Fruit fly (Drosophila melanogaster): ENCODE results near the gene kek3.
A peak's percentile ranks its signal among the peaks of the same experiment; 100 is the strongest.

Gene kek3

DNA sequence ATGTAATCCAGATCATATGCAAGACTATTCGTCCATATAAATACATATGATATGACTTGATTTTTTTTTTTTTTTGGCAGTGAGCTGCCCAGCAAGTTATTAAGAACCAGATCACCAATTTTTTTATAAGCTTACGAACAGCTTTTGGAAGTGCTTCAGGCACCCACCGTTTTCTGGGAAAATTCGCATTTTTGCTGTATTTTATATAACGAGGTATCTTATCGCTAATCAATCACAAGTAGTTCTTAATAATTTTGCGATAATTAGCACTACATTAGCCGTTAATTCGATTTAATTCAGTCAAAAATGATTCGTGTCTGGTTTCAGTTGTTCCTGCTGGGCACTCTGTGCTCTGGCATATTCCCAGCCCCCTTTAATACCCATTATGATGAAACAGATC, 75.9 kb downstream of the kek3 start, which contains the start of gene CG7631:
Gene CG7631, plus strand, starts transcription at position 301 of the 400 bp plus-strand sequence.
- TF ChIP-seq Sox102F (GFP tag; optimal IDR thresholded peaks at IDR 0.05) (no peak), Eip75B (GFP tag; optimal IDR thresholded peaks at IDR 0.05) (no peak), Met (GFP tag; optimal IDR thresholded peaks at IDR 0.05) (no peak), CG10669 (GFP tag; optimal IDR thresholded peaks at IDR 0.05) (no peak), CG16779 (tag; optimal IDR thresholded peaks at IDR 0.05) (no peak), Eip93F (GFP tag; optimal IDR thresholded peaks at IDR 0.05) (no peak), topi (GFP tag; optimal IDR thresholded peaks at IDR 0.05) (no peak), CG8632 (GFP tag; optimal IDR thresholded peaks at IDR 0.05) (no peak)

DNA sequence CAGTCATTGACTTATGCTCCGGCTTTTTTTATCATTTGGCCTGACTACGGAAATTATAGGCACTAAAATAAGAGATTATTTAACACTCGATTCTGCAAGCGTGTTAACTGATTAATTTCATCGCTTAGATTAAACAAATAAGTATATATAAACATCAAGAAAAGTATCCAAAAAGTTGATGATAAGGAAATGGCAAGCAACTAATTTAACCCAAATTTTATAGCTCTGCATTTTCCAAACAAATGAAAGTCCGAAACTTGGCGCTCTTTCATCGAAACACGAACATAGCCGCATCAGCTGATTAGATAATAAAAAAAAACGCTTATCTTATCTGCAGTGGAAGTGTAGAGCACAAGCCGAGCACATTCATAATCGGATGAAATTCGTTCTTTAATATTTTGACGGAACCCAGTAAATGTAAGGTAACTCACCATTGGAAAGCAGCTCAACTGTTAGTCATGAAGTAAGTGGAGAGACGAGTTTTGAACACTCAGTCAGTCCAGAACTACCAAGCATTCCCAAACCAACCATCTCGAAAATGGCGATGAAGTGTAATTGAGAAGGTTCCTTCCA, 77.2 kb downstream of the kek3 start, which contains the start of gene CG18480:
Gene CG18480, plus strand, starts transcription at position 407 of the 573 bp plus-strand sequence.
- TF ChIP-seq Hr4 (GFP tag; optimal IDR thresholded peaks at IDR 0.05) (no peak), CG31627 (GFP tag; optimal IDR thresholded peaks at IDR 0.05) (peak; percentile 53), Sox14 (GFP tag; optimal IDR thresholded peaks at IDR 0.05) (peak; percentile 12), CG6854 (GFP tag; optimal IDR thresholded peaks at IDR 0.05) (no peak), Eip78C (GFP tag) (peak; percentile 80), achi (GFP tag; optimal IDR thresholded peaks at IDR 0.05) (no peak), eg (GFP tag; IDR thresholded peaks at IDR 0.05) (0 out of 3 replicates have a peak, but pooled peaks have one; percentile 12), CG6792 (GFP tag; optimal IDR thresholded peaks at IDR 0.05) (peak; percentile 21), Smox (GFP tag; optimal IDR thresholded peaks at IDR 0.05) (peak; percentile 54), topi (GFP tag; optimal IDR thresholded peaks at IDR 0.05) (peak; percentile 24), Hr39 (GFP tag; optimal IDR thresholded peaks at IDR 0.05) (peak; percentile 52), Met (GFP tag; optimal IDR thresholded peaks at IDR 0.05) (peak; percentile 44), CG1621 (tag; optimal IDR thresholded peaks at IDR 0.05) (no peak), Ets21C (GFP tag; optimal IDR thresholded peaks at IDR 0.05) (peak; percentile 44), Sox102F (GFP tag; optimal IDR thresholded peaks at IDR 0.05) (peak; percentile 30), CG16779 (tag; optimal IDR thresholded peaks at IDR 0.05) (no peak), Gug (GFP tag; IDR thresholded peaks at IDR 0.05) (no peak), lz (GFP tag; optimal IDR thresholded peaks at IDR 0.05) (peak; percentile 56), CG8119 (GFP tag; IDR thresholded peaks at IDR 0.05) (no peak), vri (GFP tag; optimal IDR thresholded peaks at IDR 0.05) (peak; percentile 87), cyc (GFP tag; optimal IDR thresholded peaks at IDR 0.05) (peak; percentile 41), svp (GFP tag) (peak; percentile 68)
